Fruit fly (Drosophila melanogaster) whole organism, embryonic: ENCODE measurements around the gene CG14154.
A peak's percentile ranks its signal among the peaks of the same experiment; 100 is the strongest.

Experiments
- Adf1 ChIP-seq: fragments of 200-800 bp; sonication (Bioruptor generic); IDR thresholded peaks from 2 replicates; pipeline ENCODE4 v1.3.6; 2022; ENCODE audit warnings: missing biosample characterization, missing genetic modification characterization
- Awh ChIP-seq: fragments of 200-800 bp; sonication (Bioruptor generic); IDR thresholded peaks from 2 replicates; pipeline ENCODE4, ENCODE4 v1.3.6; 2022; ENCODE audit warnings: missing biosample characterization, missing genetic modification characterization
- B-H2 ChIP-seq: fragments of 200-800 bp; sonication (Bioruptor generic); optimal IDR thresholded peaks from 2 replicates; lab custom pipeline; 2018; ENCODE audit warnings: missing biosample characterization, mild to moderate bottlenecking, missing genetic modification characterization
- BEAF-32 ChIP-seq: fragments of 200-800 bp; sonication (Bioruptor generic); optimal IDR thresholded peaks from 3 replicates; lab custom pipeline; 2017; ENCODE audit warnings: missing biosample characterization, missing genetic modification characterization, mild to moderate bottlenecking, moderate library complexity, missing genetic modification reagents
- Bdp1 ChIP-seq: fragments of 200-800 bp; sonication (Bioruptor generic); optimal IDR thresholded peaks from 3 replicates; lab custom pipeline; 2016; ENCODE audit warnings: missing biosample characterization, missing genetic modification characterization
- Blimp-1 ChIP-seq: fragments of 200-800 bp; sonication (Bioruptor generic); optimal IDR thresholded peaks from 3 replicates; lab custom pipeline; 2018; ENCODE audit warnings: missing biosample characterization, missing genetic modification characterization, mild to moderate bottlenecking, moderate library complexity, missing genetic modification reagents
- CG10274 ChIP-seq: fragments of 200-800 bp; sonication (Bioruptor generic); optimal IDR thresholded peaks from 3 replicates; lab custom pipeline; 2017; ENCODE audit warnings: missing biosample characterization, mild to moderate bottlenecking, missing genetic modification characterization
- CG12219 ChIP-seq: fragments of 200-800 bp; sonication (Bioruptor generic); optimal IDR thresholded peaks from 3 replicates; lab custom pipeline; 2018; ENCODE audit warnings: missing biosample characterization, mild to moderate bottlenecking, missing genetic modification characterization
- CG13123 ChIP-seq: fragments of 200-800 bp; sonication (Bioruptor generic); optimal IDR thresholded peaks from 2 replicates; lab custom pipeline; 2016; ENCODE audit warnings: missing biosample characterization, missing genetic modification characterization
- CG17359 ChIP-seq: fragments of 200-800 bp; sonication (Bioruptor generic); optimal IDR thresholded peaks from 3 replicates; lab custom pipeline; 2018; ENCODE audit warnings: missing biosample characterization, mild to moderate bottlenecking, missing genetic modification characterization, moderate library complexity
- CG18476 ChIP-seq: fragments of 200-800 bp; sonication (Bioruptor generic); optimal IDR thresholded peaks from 2 replicates; lab custom pipeline; 2016; ENCODE audit warnings: missing biosample characterization, mild to moderate bottlenecking, missing genetic modification characterization
- CG2129 ChIP-seq: fragments of 200-800 bp; sonication (Bioruptor generic); IDR thresholded peaks from 2 replicates; pipeline ENCODE4 v1.3.6; 2022; ENCODE audit warnings: missing biosample characterization, missing genetic modification characterization; ENCODE audit not compliant: partially characterized antibody
- CG2202 ChIP-seq: fragments of 200-800 bp; sonication (Bioruptor generic); optimal IDR thresholded peaks from 2 replicates; lab custom pipeline; 2018; ENCODE audit warnings: missing biosample characterization, mild to moderate bottlenecking, missing genetic modification characterization
- CG3065 ChIP-seq: fragments of 200-800 bp; sonication (Bioruptor generic); optimal IDR thresholded peaks from 2 replicates; lab custom pipeline; 2016; ENCODE audit warnings: missing biosample characterization, missing genetic modification characterization
- CG32532 ChIP-seq: fragments of 200-800 bp; sonication (Bioruptor generic); IDR thresholded peaks from 2 replicates; pipeline ENCODE4 v1.3.6; 2022; ENCODE audit warnings: missing biosample characterization, missing genetic modification characterization
- CG4730 ChIP-seq: fragments of 200-800 bp; sonication (Bioruptor generic); IDR thresholded peaks from 2 replicates; pipeline ENCODE4 v1.3.6; 2022; ENCODE audit warnings: missing biosample characterization, missing genetic modification characterization
- CG4854 ChIP-seq: fragments of 200-800 bp; sonication (Bioruptor generic); optimal IDR thresholded peaks from 2 replicates; lab custom pipeline; 2016; ENCODE audit warnings: missing biosample characterization, missing genetic modification characterization, inconsistent platforms
- CG6254 ChIP-seq: fragments of 200-800 bp; sonication (Bioruptor generic); optimal IDR thresholded peaks from 3 replicates; lab custom pipeline; 2017; ENCODE audit warnings: mild to moderate bottlenecking, missing biosample characterization, missing genetic modification reagents, missing genetic modification characterization
- CG7786 ChIP-seq: fragments of 200-800 bp; sonication (Bioruptor generic); optimal IDR thresholded peaks from 2 replicates; lab custom pipeline; 2016; ENCODE audit warnings: missing biosample characterization, missing genetic modification characterization
- CG7839 ChIP-seq: fragments of 200-800 bp; sonication (Bioruptor generic); optimal IDR thresholded peaks from 3 replicates; lab custom pipeline; 2018; ENCODE audit warnings: missing biosample characterization, mild to moderate bottlenecking, missing genetic modification characterization, moderate library complexity
- CG9876 ChIP-seq: fragments of 200-800 bp; sonication (Bioruptor generic); optimal IDR thresholded peaks from 2 replicates; lab custom pipeline; 2016; ENCODE audit warnings: missing biosample characterization, missing genetic modification characterization
- Dek ChIP-seq: fragments of 200-800 bp; sonication (Bioruptor generic); optimal IDR thresholded peaks from 3 replicates; lab custom pipeline; 2019; ENCODE audit warnings: missing biosample characterization, mild to moderate bottlenecking, missing genetic modification characterization, moderate library complexity
- Doc2 ChIP-seq: fragments of 200-800 bp; sonication (Bioruptor generic); IDR thresholded peaks from 2 replicates; pipeline ENCODE4 v1.3.6; 2022; ENCODE audit warnings: missing biosample characterization, missing genetic modification characterization
- H2.0 ChIP-seq: fragments of 200-800 bp; sonication (Bioruptor generic); IDR thresholded peaks from 2 replicates; pipeline ENCODE4 v1.3.6; 2022; ENCODE audit warnings: missing biosample characterization, missing genetic modification characterization
- HmgZ ChIP-seq: fragments of 200-800 bp; sonication (Bioruptor generic); optimal IDR thresholded peaks from 2 replicates; lab custom pipeline; 2018; ENCODE audit warnings: missing biosample characterization, mild to moderate bottlenecking, missing genetic modification characterization
- Hr3 ChIP-seq: fragments of 200-800 bp; sonication (Bioruptor generic); optimal IDR thresholded peaks from 3 replicates; lab custom pipeline; 2016; ENCODE audit warnings: missing biosample characterization, missing genetic modification characterization
- Hr51 ChIP-seq, 2 experiments: fragments of 200-800 bp; sonication (Bioruptor generic); optimal IDR thresholded peaks; 2 replicates in 1 of 2; 3 replicates in 1 of 2; lab custom pipeline; 2016 to 2018; ENCODE audit warnings: missing biosample characterization in 2 of 2, missing genetic modification characterization in 2 of 2, mild to moderate bottlenecking in 1 of 2, moderate library complexity in 1 of 2
- Hr78 ChIP-seq, 2 experiments: fragments of 200-800 bp in 1 of 2; fragments of >200 bp in 1 of 2; sonication (Bioruptor generic) in 1 of 2; optimal IDR thresholded peaks; 2 replicates each; lab custom pipeline; 2017 to 2019; ENCODE audit warnings: missing biosample characterization in 2 of 2, missing genetic modification characterization in 2 of 2, mild to moderate bottlenecking in 1 of 2, moderate library complexity in 1 of 2
- Mad ChIP-seq: fragments of 200-800 bp; sonication (Bioruptor generic); optimal IDR thresholded peaks from 2 replicates; lab custom pipeline; 2016; ENCODE audit warnings: missing biosample characterization, missing genetic modification characterization
- NfI ChIP-seq: fragments of 200-800 bp; sonication (Bioruptor generic); optimal IDR thresholded peaks from 3 replicates; lab custom pipeline; 2018; ENCODE audit warnings: missing biosample characterization, mild to moderate bottlenecking, missing genetic modification characterization, moderate library complexity
- YL-1 ChIP-seq: fragments of 200-800 bp; sonication (Bioruptor generic); optimal IDR thresholded peaks from 3 replicates; lab custom pipeline; 2017; ENCODE audit warnings: missing biosample characterization, mild to moderate bottlenecking, missing genetic modification characterization
- ash1 ChIP-seq: fragments of 200-800 bp; sonication (Bioruptor generic); optimal IDR thresholded peaks from 2 replicates; lab custom pipeline; 2018; ENCODE audit warnings: missing biosample characterization, mild to moderate bottlenecking, missing genetic modification characterization
- ci ChIP-seq: fragments of 200-800 bp; sonication (Bioruptor generic); IDR thresholded peaks from 3 replicates; pipeline ENCODE4 v1.3.6; 2022; ENCODE audit warnings: missing biosample characterization, missing genetic modification characterization
- fd64A ChIP-seq: fragments of 200-800 bp; sonication (Bioruptor generic); optimal IDR thresholded peaks from 3 replicates; lab custom pipeline; 2018; ENCODE audit warnings: missing biosample characterization, mild to moderate bottlenecking, missing genetic modification characterization
- her ChIP-seq: fragments of 200-800 bp; sonication (Bioruptor generic); optimal IDR thresholded peaks from 2 replicates; lab custom pipeline; 2016; ENCODE audit warnings: missing biosample characterization, missing genetic modification characterization
- insv ChIP-seq, 2 experiments: fragments of 200-800 bp; sonication (Bioruptor generic); optimal IDR thresholded peaks; 3 replicates each; lab custom pipeline; 2016 to 2018; ENCODE audit warnings: missing biosample characterization in 2 of 2, missing genetic modification characterization in 2 of 2
- kni ChIP-seq: fragments of 200-800 bp; sonication (Bioruptor generic); optimal IDR thresholded peaks from 3 replicates; lab custom pipeline; 2017; ENCODE audit warnings: mild to moderate bottlenecking, missing biosample characterization, missing genetic modification reagents, missing genetic modification characterization
- lola ChIP-seq, 3 experiments: fragments of >200 bp in 2 of 3; fragments of 200-800 bp in 1 of 3; sonication (Bioruptor generic) in 1 of 3; optimal IDR thresholded peaks; 2 replicates each; lab custom pipeline; 2017 to 2019; ENCODE audit warnings: missing biosample characterization in 3 of 3, missing genetic modification characterization in 3 of 3, mild to moderate bottlenecking in 1 of 3, moderate library complexity in 1 of 3
- nau ChIP-seq: fragments of 200-800 bp; sonication (Bioruptor generic); optimal IDR thresholded peaks from 3 replicates; lab custom pipeline; 2017; ENCODE audit warnings: missing biosample characterization, mild to moderate bottlenecking, missing genetic modification characterization, missing genetic modification reagents
- nerfin-2 ChIP-seq: fragments of 200-800 bp; sonication (Bioruptor generic); IDR thresholded peaks from 2 replicates; pipeline ENCODE4 v1.3.6; 2022; ENCODE audit warnings: missing biosample characterization, missing genetic modification characterization; ENCODE audit not compliant: partially characterized antibody
- peb ChIP-seq: fragments of 200-800 bp; sonication (Bioruptor generic); IDR thresholded peaks from 2 replicates; pipeline ENCODE4 v1.3.6; 2022; ENCODE audit warnings: missing biosample characterization, missing genetic modification characterization
- prd ChIP-seq, 3 experiments: fragments of >200 bp in 2 of 3; fragments of 200-800 bp in 1 of 3; sonication (Bioruptor generic) in 1 of 3; optimal IDR thresholded peaks in 2 of 3; IDR thresholded peaks in 1 of 3; 2 replicates in 2 of 3; 3 replicates in 1 of 3; pipeline versions ENCODE4 v1.3.6 to Lab custom; 2017 to 2022; ENCODE audit warnings: missing biosample characterization in 1 of 3, missing genetic modification characterization in 1 of 3
- sima ChIP-seq: fragments of 200-800 bp; sonication (Bioruptor generic); optimal IDR thresholded peaks from 2 replicates; lab custom pipeline; 2016; ENCODE audit warnings: missing biosample characterization, missing genetic modification characterization
- ssp ChIP-seq: fragments of 200-800 bp; sonication (Bioruptor generic); IDR thresholded peaks from 2 replicates; pipeline ENCODE4 v1.3.6; 2022; ENCODE audit warnings: missing biosample characterization, missing genetic modification characterization
- wdn ChIP-seq: fragments of 200-800 bp; sonication (Bioruptor generic); IDR thresholded peaks from 2 replicates; pipeline ENCODE4 v1.3.6; 2022; ENCODE audit warnings: missing biosample characterization, missing genetic modification characterization
- zen ChIP-seq: fragments of 200-800 bp; sonication (Bioruptor generic); optimal IDR thresholded peaks from 3 replicates; lab custom pipeline; 2018; ENCODE audit warnings: missing biosample characterization, mild to moderate bottlenecking, missing genetic modification characterization, moderate library complexity
- zen2 ChIP-seq: fragments of 200-800 bp; sonication (Bioruptor generic); IDR thresholded peaks from 3 replicates; pipeline ENCODE4 v1.3.6; 2022; ENCODE audit warnings: missing biosample characterization, missing genetic modification characterization; ENCODE audit not compliant: partially characterized antibody

The CG14154 gene

dm6 chr3L:10682725-10683367, 41.2 kb downstream of the CG14154 start (continued):
- no peak for TF ChIP-seq CG2129
- peak in 1 of 2 experiments; percentile 91 for TF ChIP-seq Hr78 (GFP tag; optimal IDR thresholded peaks at IDR 0.05; lab: Kevin White, UChicago)
- TF ChIP-seq CG4730 (GFP tag; lab: Robert Waterston, UW) = peak; percentile 94
- TF ChIP-seq HmgZ (tag; lab: Kevin White, UChicago) = peak; percentile 97
- TF ChIP-seq nerfin-2 (GFP tag; lab: Robert Waterston, UW) = 0 out of 2 replicates have a peak, but pooled peaks have one; percentile 25
- TF ChIP-seq insv (GFP tag; optimal IDR thresholded peaks at IDR 0.05; lab: Kevin White, UChicago) = peak in 1 of 2 experiments; percentile 81
- TF ChIP-seq H2.0 (GFP tag; lab: Robert Waterston, UW) = peak; percentile 95
- TF ChIP-seq Hr51 (GFP tag; optimal IDR thresholded peaks at IDR 0.05; lab: Kevin White, UChicago) = peak; percentile 92 to 99
- peak; percentile 52 for TF ChIP-seq her (GFP tag; lab: Kevin White, UChicago)
- TF ChIP-seq CG32532 (GFP tag; lab: Robert Waterston, UW) = peak; percentile 96
- TF ChIP-seq BEAF-32 (GFP tag; lab: Kevin White, UChicago) = peak; percentile 37
- no peak; the same call in none of the 2 replicates for TF ChIP-seq Doc2
- peak; percentile 83 for TF ChIP-seq kni (GFP tag; lab: Kevin White, UChicago)
- TF ChIP-seq Adf1 = peak; percentile 85
- peak; percentile 93 for TF ChIP-seq CG10274 (GFP tag; lab: Kevin White, UChicago)
- TF ChIP-seq CG12219 (GFP tag; lab: Kevin White, UChicago) = peak; percentile 96
- peak; percentile 98 for TF ChIP-seq Hr3
- TF ChIP-seq peb (GFP tag; lab: Robert Waterston, UW) = peak; percentile 94
- TF ChIP-seq zen (tag; lab: Kevin White, UChicago) = peak; percentile 91
- TF ChIP-seq zen2 = no peak
- peak; percentile 90 for TF ChIP-seq ssp (GFP tag; lab: Robert Waterston, UW)
- peak; percentile 90 for TF ChIP-seq CG3065 (GFP tag; lab: Kevin White, UChicago)
- TF ChIP-seq YL-1 (GFP tag; lab: Kevin White, UChicago) = peak; percentile 95
- peak; percentile 42 for TF ChIP-seq sima (GFP tag; lab: Kevin White, UChicago)
- TF ChIP-seq prd (optimal IDR thresholded peaks at IDR 0.05; lab: Kevin White, UChicago) = no peak
- TF ChIP-seq prd (GFP tag; IDR thresholded peaks at IDR 0.05; lab: Robert Waterston, UW) = peak; percentile 97
- TF ChIP-seq CG13123 (GFP tag; lab: Kevin White, UChicago) = peak; percentile 88
- TF ChIP-seq ash1 = no peak
- peak; percentile 92 for TF ChIP-seq fd64A
- peak; percentile 84 for TF ChIP-seq CG7786 (GFP tag; lab: Kevin White, UChicago)
- peak; percentile 85 for TF ChIP-seq CG4854 (GFP tag; lab: Kevin White, UChicago)
- peak; percentile 96 for TF ChIP-seq Blimp-1 (GFP tag; lab: Kevin White, UChicago)
- TF ChIP-seq ci (GFP tag; lab: Robert Waterston, UW) = peak; percentile 90; the same call in 2 of the 3 replicates
- peak; percentile 97 for TF ChIP-seq CG17359
- peak; percentile 92 for TF ChIP-seq CG2202 (tag; lab: Kevin White, UChicago)
- TF ChIP-seq lola (GFP tag; optimal IDR thresholded peaks at IDR 0.05; lab: Kevin White, UChicago) = peak in 1 of 3 experiments; percentile 98
- peak; percentile 94 for TF ChIP-seq Mad
- TF ChIP-seq Awh = peak; percentile 95
- peak; percentile 99 for TF ChIP-seq CG7839 (tag; lab: Kevin White, UChicago)
- peak; percentile 96 for TF ChIP-seq CG18476
- peak; percentile 94 for TF ChIP-seq CG6254 (GFP tag; lab: Kevin White, UChicago)
- peak; percentile 81 for TF ChIP-seq Bdp1
- TF ChIP-seq nau (GFP tag; lab: Kevin White, UChicago) = peak; percentile 99
- TF ChIP-seq NfI (GFP tag; lab: Kevin White, UChicago) = peak; percentile 96
- TF ChIP-seq B-H2 (GFP tag; lab: Kevin White, UChicago) = peak; percentile 95
- peak; percentile 67 for TF ChIP-seq CG9876
- peak; percentile 91 for TF ChIP-seq wdn (GFP tag; lab: Robert Waterston, UW)
- peak; percentile 96 for TF ChIP-seq Dek (tag; lab: Kevin White, UChicago)
